Worm (Caenorhabditis elegans) whole organism, midembryonic: ENCODE measurements around the gene F58E6.6.

Experiments used
- T22C8.4 ChIP-seq: fragments of 200-800 bp; sonication (Bioruptor generic); IDR thresholded peaks from 2 replicates; pipeline ENCODE4 v1.3.6; 2022; ENCODE audit warnings: missing genetic modification characterization, missing compliant biosample characterization
- cog-1 ChIP-seq: sonication (generic microtip); optimal IDR thresholded peaks from 2 replicates; lab custom pipeline; 2016; ENCODE audit warnings: missing genetic modification characterization, missing compliant biosample characterization
- flt-1 ChIP-seq: fragments of 200-800 bp; sonication (Bioruptor generic); IDR thresholded peaks from 2 replicates; pipeline ENCODE4 v1.3.6; 2022; ENCODE audit warnings: missing genetic modification characterization, missing compliant biosample characterization
- klf-2 ChIP-seq: fragments of 200-800 bp; sonication (Bioruptor generic); conservative IDR thresholded peaks from 2 replicates; pipeline ENCODE4 v1.3.6; 2022; ENCODE audit warnings: missing genetic modification reagents, missing genetic modification characterization, missing compliant biosample characterization
- med-1 ChIP-seq: sonication (generic microtip); optimal IDR thresholded peaks from 2 replicates; lab custom pipeline; 2017; ENCODE audit warnings: missing genetic modification characterization, mild to moderate bottlenecking, missing compliant biosample characterization, antibody characterized with exemption, missing genetic modification reagents; ENCODE audit not compliant: insufficient read depth
- ref-1 ChIP-seq: fragments of 200-800 bp; sonication (Bioruptor generic); conservative IDR thresholded peaks from 2 replicates; pipeline ENCODE4 v1.3.6; 2022; ENCODE audit warnings: missing genetic modification reagents, missing genetic modification characterization, missing compliant biosample characterization
- tab-1 ChIP-seq: fragments of 200-800 bp; sonication (Bioruptor generic); IDR thresholded peaks from 2 replicates; pipeline ENCODE4 v1.3.6; 2022; ENCODE audit warnings: missing genetic modification characterization, missing compliant biosample characterization
- ztf-23 ChIP-seq: fragments of 200-800 bp; sonication (Bioruptor generic); IDR thresholded peaks from 2 replicates; pipeline ENCODE4 v1.3.6; 2022; ENCODE audit warnings: missing genetic modification reagents, missing genetic modification characterization, missing compliant biosample characterization
- ztf-29 ChIP-seq: fragments of 200-800 bp; sonication (Bioruptor generic); IDR thresholded peaks from 2 replicates; pipeline ENCODE4 v1.3.6; 2022; ENCODE audit warnings: missing genetic modification reagents, missing genetic modification characterization, missing compliant biosample characterization

ce11 chrV:9767941-9768340, 15.1 kb upstream of the F58E6.6 start:
- TF ChIP-seq ztf-23 (no peak), flt-1 (GFP tag; lab: Robert Waterston, UW) (no peak), klf-2 (GFP tag; lab: Robert Waterston, UW) (no peak), ztf-29 (no peak), T22C8.4 (GFP tag; lab: Robert Waterston, UW) (no peak), med-1 (GFP tag; lab: Kevin White, UChicago) (no peak), cog-1 (no peak), tab-1 (GFP tag; lab: Robert Waterston, UW) (no peak), ref-1 (GFP tag; lab: Robert Waterston, UW) (no peak)
